Fruit fly (Drosophila melanogaster): ENCODE data around the gene CG14949.

The CG14949 gene

DNA sequence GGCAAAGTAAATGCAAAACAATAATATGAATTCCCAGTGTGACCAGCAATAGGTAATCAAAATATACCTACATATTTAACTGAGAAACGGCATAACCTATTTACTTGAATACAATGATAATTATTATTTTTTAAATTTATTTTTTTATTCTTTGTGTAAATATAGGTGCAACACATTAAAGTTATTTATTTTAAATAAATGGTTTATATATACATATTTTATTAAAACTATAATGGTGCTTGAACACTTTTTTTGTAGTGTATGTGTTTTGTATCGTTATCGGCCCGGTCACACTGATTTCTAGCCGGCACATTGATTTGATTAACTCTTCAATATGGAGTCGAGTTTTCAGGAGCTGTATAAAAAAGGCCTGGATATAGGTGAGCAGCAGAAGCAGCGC is 8.6 kb upstream of the CG14949 start, which contains the start of the genes ProRS-m, CG42304 and Snup (continued):
- no peak for TF ChIP-seq CG12155 (GFP tag; optimal IDR thresholded peaks at IDR 0.05)
- TF ChIP-seq CG4617 (GFP tag; optimal IDR thresholded peaks at IDR 0.05; ENCODE audit: borderline replicate concordance), result peak; percentile 36
- TF ChIP-seq Mrtf (GFP tag; IDR thresholded peaks at IDR 0.05), result no peak
- TF ChIP-seq CG10654 (GFP tag; optimal IDR thresholded peaks at IDR 0.05), result no peak
- no peak for TF ChIP-seq Hand (GFP tag; optimal IDR thresholded peaks at IDR 0.05)
- TF ChIP-seq HHEX (GFP tag; optimal IDR thresholded peaks at IDR 0.05), result no peak
- peak; percentile 25 for TF ChIP-seq CG1602 (GFP tag; optimal IDR thresholded peaks at IDR 0.05)
- no peak for TF ChIP-seq bowl (GFP tag; IDR thresholded peaks at IDR 0.05)
- no peak for TF ChIP-seq zfh2 (GFP tag; optimal IDR thresholded peaks at IDR 0.05)
- peak; percentile 19 for TF ChIP-seq CG4820 (GFP tag; optimal IDR thresholded peaks at IDR 0.05)
- no peak for TF ChIP-seq CG11723 (GFP tag; optimal IDR thresholded peaks at IDR 0.05)
- no peak for TF ChIP-seq TFAM (GFP tag; optimal IDR thresholded peaks at IDR 0.05)
- peak; percentile 72 for TF ChIP-seq CG32532 (GFP tag; IDR thresholded peaks at IDR 0.05)
- peak; percentile 5 for TF ChIP-seq Chrac-16 (GFP tag; optimal IDR thresholded peaks at IDR 0.05)
- TF ChIP-seq CG7928 (GFP tag; optimal IDR thresholded peaks at IDR 0.05), result no peak
- TF ChIP-seq Gsc (GFP tag; IDR thresholded peaks at IDR 0.05), result no peak
- TF ChIP-seq pfk (GFP tag; optimal IDR thresholded peaks at IDR 0.05), result no peak
- TF ChIP-seq dpn (GFP tag; optimal IDR thresholded peaks at IDR 0.05), result no peak
- TF ChIP-seq H15 (GFP tag; IDR thresholded peaks at IDR 0.05), result no peak; the same call in 2 of the 3 replicates
- TF ChIP-seq Awh (GFP tag; IDR thresholded peaks at IDR 0.05), result peak; percentile 82
- TF ChIP-seq CG5953 (GFP tag; IDR thresholded peaks at IDR 0.05), result no peak
- peak; percentile 88 for TF ChIP-seq trem (tag; optimal IDR thresholded peaks at IDR 0.05)
- no peak for TF ChIP-seq CG2202 (tag; optimal IDR thresholded peaks at IDR 0.05)
- peak; percentile 81 for TF ChIP-seq zf30C (GFP tag; optimal IDR thresholded peaks at IDR 0.05)
- TF ChIP-seq dimm (GFP tag; IDR thresholded peaks at IDR 0.05), result peak; percentile 32; the same call in 1 of the 2 replicates
- TF ChIP-seq CG15696 (tag; optimal IDR thresholded peaks at IDR 0.05), result peak; percentile 22
- no peak for TF ChIP-seq PHDP (tag; optimal IDR thresholded peaks at IDR 0.05)
- TF ChIP-seq vvl (GFP tag; IDR thresholded peaks at IDR 0.05), result peak; percentile 86
- TF ChIP-seq sna (GFP tag; IDR thresholded peaks at IDR 0.05; ENCODE audit: partially characterized antibody), result no peak
- no peak for TF ChIP-seq hbn (GFP tag; IDR thresholded peaks at IDR 0.05; ENCODE audit: partially characterized antibody)
- TF ChIP-seq CG1233 (GFP tag; optimal IDR thresholded peaks at IDR 0.05), result no peak
- no peak for TF ChIP-seq Fer1 (GFP tag; optimal IDR thresholded peaks at IDR 0.05)
- TF ChIP-seq stwl (tag; optimal IDR thresholded peaks at IDR 0.05), result peak; percentile 92
- no peak for TF ChIP-seq Deaf1 (tag; optimal IDR thresholded peaks at IDR 0.05)
- TF ChIP-seq gt (GFP tag; IDR thresholded peaks at IDR 0.05), result no peak
- no peak for TF ChIP-seq CG1792 (GFP tag; optimal IDR thresholded peaks at IDR 0.05)
- TF ChIP-seq CG3281 (GFP tag; optimal IDR thresholded peaks at IDR 0.05), result no peak
- no peak for TF ChIP-seq ftz-f1 (GFP tag; optimal IDR thresholded peaks at IDR 0.05)
- TF ChIP-seq peb (GFP tag; IDR thresholded peaks at IDR 0.05), result peak; percentile 58; the same call in 1 of the 2 replicates
- TF ChIP-seq mirr (GFP tag; optimal IDR thresholded peaks at IDR 0.05), result no peak
- TF ChIP-seq inv (GFP tag; IDR thresholded peaks at IDR 0.05; ENCODE audit: partially characterized antibody), result no peak
- TF ChIP-seq CG17612 (GFP tag; IDR thresholded peaks at IDR 0.05), result no peak
- TF ChIP-seq Atf6 (GFP tag; IDR thresholded peaks at IDR 0.05), result no peak
- TF ChIP-seq aop (GFP tag; IDR thresholded peaks at IDR 0.05), result no peak
- peak; percentile 25 for TF ChIP-seq CG12659 (GFP tag; optimal IDR thresholded peaks at IDR 0.05)
- TF ChIP-seq CG17359 (tag; optimal IDR thresholded peaks at IDR 0.05), result no peak
- TF ChIP-seq YL-1 (GFP tag; optimal IDR thresholded peaks at IDR 0.05), result no peak
- TF ChIP-seq CG3407 (GFP tag; optimal IDR thresholded peaks at IDR 0.05), result no peak
- no peak for TF ChIP-seq bbx (GFP tag; IDR thresholded peaks at IDR 0.05; ENCODE audit: partially characterized antibody)
- TF ChIP-seq Ada2b (GFP tag; IDR thresholded peaks at IDR 0.05), result peak; percentile 30; the same call in 1 of the 2 replicates
- TF ChIP-seq CG10209 (GFP tag; optimal IDR thresholded peaks at IDR 0.05), result no peak
- TF ChIP-seq NK7.1 (GFP tag; optimal IDR thresholded peaks at IDR 0.05), result no peak
